Worm (Caenorhabditis elegans) whole organism, L3 larva: ENCODE measurements around the gene msp-53.
"Not testable (repeated sequence)": the region's sequence is repeated elsewhere in the genome, so short reads cannot be mapped to it uniquely, and the experiment has no call there.

Source experiments
- R02D3.7 ChIP-seq: fragments of 150-350 bp; optimal IDR thresholded peaks from 2 replicates; lab custom pipeline; 2014; ENCODE audit warnings: missing biosample characterization, missing genetic modification characterization
- ama-1 ChIP-seq: fragments of 150-350 bp; optimal IDR thresholded peaks from 2 replicates; lab custom pipeline; 2018
- ceh-28 ChIP-seq: fragments of 150-350 bp; optimal IDR thresholded peaks from 2 replicates; lab custom pipeline; 2014; ENCODE audit warnings: missing biosample characterization, missing genetic modification reagents, missing genetic modification characterization
- elt-1 ChIP-seq: fragments of 150-350 bp; optimal IDR thresholded peaks from 2 replicates; lab custom pipeline; 2014; ENCODE audit warnings: missing biosample characterization, missing genetic modification characterization
- fkh-10 ChIP-seq: sonication (generic microtip); optimal IDR thresholded peaks from 2 replicates; lab custom pipeline; 2017; ENCODE audit warnings: missing biosample characterization, missing genetic modification reagents, missing genetic modification characterization
- jun-1 ChIP-seq: fragments of 150-350 bp; optimal IDR thresholded peaks from 2 replicates; lab custom pipeline; 2014; ENCODE audit warnings: missing biosample characterization, missing genetic modification reagents, missing genetic modification characterization
- lin-39 ChIP-seq: fragments of 150-350 bp; optimal IDR thresholded peaks from 2 replicates; lab custom pipeline; 2018; ENCODE audit warnings: missing biosample characterization, missing genetic modification reagents, missing genetic modification characterization
- mdl-1 ChIP-seq: fragments of 150-350 bp; optimal IDR thresholded peaks from 2 replicates; lab custom pipeline; 2014; ENCODE audit warnings: missing biosample characterization, missing genetic modification characterization
- nhr-77 ChIP-seq: fragments of 150-350 bp; optimal IDR thresholded peaks from 2 replicates; lab custom pipeline; 2014; ENCODE audit warnings: missing biosample characterization, missing genetic modification characterization
- pqm-1 ChIP-seq: fragments of 150-350 bp; optimal IDR thresholded peaks from 2 replicates; lab custom pipeline; 2017; ENCODE audit warnings: missing biosample characterization, missing genetic modification characterization, inconsistent platforms
- sea-2 ChIP-seq: fragments of 150-350 bp; sonication (generic microtip); optimal IDR thresholded peaks from 4 replicates; lab custom pipeline; 2014; ENCODE audit warnings: missing biosample characterization, missing genetic modification reagents, missing genetic modification characterization
- skn-1 ChIP-seq: fragments of 150-350 bp; optimal IDR thresholded peaks from 2 replicates; lab custom pipeline; 2014; ENCODE audit warnings: missing biosample characterization, missing genetic modification characterization
- unc-62 ChIP-seq: fragments of 150-350 bp; sonication (generic microtip); optimal IDR thresholded peaks from 4 replicates; lab custom pipeline; 2014; ENCODE audit warnings: missing biosample characterization, missing genetic modification reagents, missing genetic modification characterization

DNA sequence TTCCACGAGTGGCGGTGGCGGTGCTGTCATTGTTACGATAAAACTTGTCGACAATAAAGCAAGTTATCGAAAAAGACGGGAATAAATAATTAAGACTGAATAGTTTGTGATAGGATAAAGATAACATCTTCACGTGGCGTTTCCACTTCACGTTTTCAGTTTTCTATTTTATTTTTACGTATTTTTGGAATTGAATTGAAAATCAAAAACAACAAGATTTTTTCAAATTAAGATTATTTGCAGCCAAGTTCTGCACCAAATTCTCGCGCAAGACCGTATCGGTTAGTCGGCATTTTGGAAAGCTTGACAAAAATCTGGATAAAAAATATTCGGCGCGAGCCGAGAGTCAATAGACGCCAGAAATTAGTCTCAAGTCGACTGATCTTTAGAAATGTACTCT lies 2.0 kb upstream of the msp-53 start, which contains the start of gene ttbk-2.2:
- not testable (repeated sequence) for TF ChIP-seq fkh-10 (GFP tag; lab: Kevin White, UChicago); R02D3.7 (tag; lab: Kevin White, UChicago); lin-39 (tag; lab: Kevin White, UChicago); nhr-77; pqm-1 (tag; lab: Kevin White, UChicago); sea-2 (GFP tag; lab: Kevin White, UChicago); jun-1 (tag; lab: Kevin White, UChicago); ama-1 (lab: Kevin White, UChicago); mdl-1 (tag; lab: Kevin White, UChicago); unc-62; ceh-28; elt-1; skn-1
